Worm (Caenorhabditis elegans) whole organism, L2 larva: ENCODE data around the gene F11D11.4.

ENCODE experiments used
- ama-1 ChIP-seq: fragments of 150-350 bp; optimal IDR thresholded peaks from 2 replicates; lab custom pipeline; 2018; ENCODE audit warnings: inconsistent platforms
- elt-3 ChIP-seq: sonication (generic microtip); optimal IDR thresholded peaks from 2 replicates; lab custom pipeline; 2017; ENCODE audit warnings: missing biosample characterization, missing genetic modification characterization
- fos-1 ChIP-seq: fragments of 150-350 bp; optimal IDR thresholded peaks from 2 replicates; lab custom pipeline; 2014; ENCODE audit warnings: missing biosample characterization, missing genetic modification characterization
- lin-13 ChIP-seq: fragments of 150-350 bp; optimal IDR thresholded peaks from 2 replicates; lab custom pipeline; 2014; ENCODE audit warnings: missing biosample characterization, missing genetic modification reagents, missing genetic modification characterization
- lin-39 ChIP-seq: fragments of 150-350 bp; optimal IDR thresholded peaks from 2 replicates; lab custom pipeline; 2014; ENCODE audit warnings: missing biosample characterization, missing genetic modification reagents, missing genetic modification characterization
- mdl-1 ChIP-seq, 2 experiments: fragments of 150-350 bp in 1 of 2; sonication (generic microtip) in 1 of 2; optimal IDR thresholded peaks; 2 replicates each; lab custom pipeline; 2017; ENCODE audit warnings: missing biosample characterization in 2 of 2, missing genetic modification characterization in 2 of 2
- nhr-25 ChIP-seq: fragments of 150-350 bp; sonication (generic microtip); optimal IDR thresholded peaks from 3 replicates; lab custom pipeline; 2014; ENCODE audit warnings: missing biosample characterization, missing genetic modification characterization
- nhr-6 ChIP-seq: fragments of 150-350 bp; optimal IDR thresholded peaks from 2 replicates; lab custom pipeline; 2014; ENCODE audit warnings: missing biosample characterization, missing genetic modification characterization
- unc-62 ChIP-seq: fragments of 150-350 bp; optimal IDR thresholded peaks from 2 replicates; lab custom pipeline; 2014; ENCODE audit warnings: missing biosample characterization, missing genetic modification reagents, missing genetic modification characterization

- TF ChIP-seq mdl-1 (tag; optimal IDR thresholded peaks at IDR 0.05; lab: Kevin White, UChicago) (no peak), nhr-25 (tag; lab: Kevin White, UChicago) (no peak), elt-3 (no peak), nhr-6 (tag; lab: Kevin White, UChicago) (no peak), lin-13 (GFP tag; lab: Kevin White, UChicago) (no peak), lin-39 (no peak), ama-1 (lab: Kevin White, UChicago) (no peak), fos-1 (tag; lab: Kevin White, UChicago) (no peak), unc-62 (no peak)
Measured at ce11 chrV:18753036-18753435, 8.1 kb upstream of the F11D11.4 start, which contains the start of gene F11D11.6.
